Fruit fly (Drosophila melanogaster) whole organism, embryonic: ENCODE results near the gene CG6126.
A peak's percentile ranks its signal among the peaks of the same experiment; 100 is the strongest.

Experiments used
- Atf3 ChIP-seq: fragments of 200-800 bp; sonication (Bioruptor generic); optimal IDR thresholded peaks from 3 replicates; lab custom pipeline; 2016; ENCODE audit warnings: missing biosample characterization, missing genetic modification characterization
- B-H1 ChIP-seq: fragments of 200-800 bp; sonication (Bioruptor generic); IDR thresholded peaks from 3 replicates; pipeline ENCODE4 v1.3.6; 2022; ENCODE audit warnings: missing biosample characterization, missing genetic modification characterization
- CG10543 ChIP-seq: fragments of 200-800 bp; sonication (Bioruptor generic); optimal IDR thresholded peaks from 3 replicates; lab custom pipeline; 2017; ENCODE audit warnings: missing biosample characterization, mild to moderate bottlenecking, missing genetic modification characterization, moderate library complexity
- CG12744 ChIP-seq: fragments of 200-800 bp; sonication (Bioruptor generic); optimal IDR thresholded peaks from 2 replicates; lab custom pipeline; 2016; ENCODE audit warnings: missing biosample characterization, missing genetic modification characterization
- CG15073 ChIP-seq: fragments of 200-800 bp; sonication (Bioruptor generic); optimal IDR thresholded peaks from 2 replicates; lab custom pipeline; 2016; ENCODE audit warnings: missing biosample characterization, missing genetic modification characterization
- CG15514 ChIP-seq: fragments of 200-800 bp; sonication (Bioruptor generic); optimal IDR thresholded peaks from 3 replicates; lab custom pipeline; 2017; ENCODE audit warnings: missing biosample characterization, missing genetic modification characterization, mild to moderate bottlenecking, moderate library complexity, missing genetic modification reagents
- CG17912 ChIP-seq: fragments of 200-800 bp; sonication (Bioruptor generic); optimal IDR thresholded peaks from 2 replicates; lab custom pipeline; 2018; ENCODE audit warnings: missing biosample characterization, mild to moderate bottlenecking, missing genetic modification characterization
- CG30403 ChIP-seq: fragments of 200-800 bp; sonication (Bioruptor generic); optimal IDR thresholded peaks from 3 replicates; lab custom pipeline; 2016; ENCODE audit warnings: missing biosample characterization, missing genetic modification characterization
- CG34376 ChIP-seq: fragments of 200-800 bp; sonication (Bioruptor generic); optimal IDR thresholded peaks from 2 replicates; lab custom pipeline; 2018; ENCODE audit warnings: missing biosample characterization, mild to moderate bottlenecking, missing genetic modification characterization
- CG4328 ChIP-seq: fragments of 200-800 bp; sonication (Bioruptor generic); optimal IDR thresholded peaks from 3 replicates; lab custom pipeline; 2017; ENCODE audit warnings: missing biosample characterization, missing genetic modification reagents, missing genetic modification characterization
- CG4424 ChIP-seq: fragments of 200-800 bp; sonication (Bioruptor generic); optimal IDR thresholded peaks from 3 replicates; lab custom pipeline; 2016; ENCODE audit warnings: missing biosample characterization, missing genetic modification characterization
- CG4854 ChIP-seq: fragments of 200-800 bp; sonication (Bioruptor generic); optimal IDR thresholded peaks from 2 replicates; lab custom pipeline; 2016; ENCODE audit warnings: missing biosample characterization, missing genetic modification characterization, inconsistent platforms
- CG5953 ChIP-seq: fragments of 200-800 bp; sonication (Bioruptor generic); IDR thresholded peaks from 2 replicates; pipeline ENCODE4 v1.3.6; 2022; ENCODE audit warnings: missing biosample characterization, missing genetic modification characterization
- CG6254 ChIP-seq: fragments of 200-800 bp; sonication (Bioruptor generic); optimal IDR thresholded peaks from 3 replicates; lab custom pipeline; 2017; ENCODE audit warnings: mild to moderate bottlenecking, missing biosample characterization, missing genetic modification reagents, missing genetic modification characterization
- CG6272 ChIP-seq: fragments of 200-800 bp; sonication (Bioruptor generic); IDR thresholded peaks from 2 replicates; pipeline ENCODE4 v1.3.6; 2022; ENCODE audit warnings: missing biosample characterization, missing genetic modification characterization
- CG7839 ChIP-seq: fragments of 200-800 bp; sonication (Bioruptor generic); optimal IDR thresholded peaks from 3 replicates; lab custom pipeline; 2018; ENCODE audit warnings: missing biosample characterization, mild to moderate bottlenecking, missing genetic modification characterization, moderate library complexity
- CG8388 ChIP-seq: fragments of 200-800 bp; sonication (Bioruptor generic); optimal IDR thresholded peaks from 2 replicates; lab custom pipeline; 2019; ENCODE audit warnings: missing biosample characterization, mild to moderate bottlenecking, missing genetic modification characterization, moderate library complexity
- CG8944 ChIP-seq: fragments of 200-800 bp; sonication (Bioruptor generic); optimal IDR thresholded peaks from 3 replicates; lab custom pipeline; 2016; ENCODE audit warnings: missing biosample characterization, missing genetic modification characterization
- CG9817 ChIP-seq: fragments of 200-800 bp; sonication (Bioruptor generic); optimal IDR thresholded peaks from 2 replicates; lab custom pipeline; 2018; ENCODE audit warnings: missing biosample characterization, mild to moderate bottlenecking, missing genetic modification characterization, moderate library complexity
- E2f2 ChIP-seq: fragments of 200-800 bp; sonication (Bioruptor generic); IDR thresholded peaks from 2 replicates; pipeline ENCODE4 v1.3.6; 2022; ENCODE audit warnings: missing biosample characterization, missing genetic modification characterization
- Gsc ChIP-seq: fragments of 200-800 bp; sonication (Bioruptor generic); IDR thresholded peaks from 2 replicates; pipeline ENCODE4 v1.3.6; 2022; ENCODE audit warnings: missing biosample characterization, missing genetic modification characterization
- H2.0 ChIP-seq: fragments of 200-800 bp; sonication (Bioruptor generic); IDR thresholded peaks from 2 replicates; pipeline ENCODE4 v1.3.6; 2022; ENCODE audit warnings: missing biosample characterization, missing genetic modification characterization
- HHEX ChIP-seq: fragments of 200-800 bp; sonication (Bioruptor generic); optimal IDR thresholded peaks from 3 replicates; lab custom pipeline; 2017; ENCODE audit warnings: missing biosample characterization, mild to moderate bottlenecking, missing genetic modification characterization, missing genetic modification reagents
- HLHmδ ChIP-seq: fragments of 200-800 bp; sonication (Bioruptor generic); optimal IDR thresholded peaks from 2 replicates; lab custom pipeline; 2018; ENCODE audit warnings: missing biosample characterization, mild to moderate bottlenecking, missing genetic modification characterization, moderate library complexity
- Hand ChIP-seq: fragments of 200-800 bp; sonication (Bioruptor generic); optimal IDR thresholded peaks from 2 replicates; lab custom pipeline; 2017; ENCODE audit warnings: mild to moderate bottlenecking, missing biosample characterization, missing genetic modification reagents, missing genetic modification characterization
- Hr51 ChIP-seq, 2 experiments: fragments of 200-800 bp; sonication (Bioruptor generic); optimal IDR thresholded peaks; 2 replicates in 1 of 2; 3 replicates in 1 of 2; lab custom pipeline; 2016 to 2018; ENCODE audit warnings: missing biosample characterization in 2 of 2, missing genetic modification characterization in 2 of 2, mild to moderate bottlenecking in 1 of 2, moderate library complexity in 1 of 2
- Lhr ChIP-seq: fragments of 200-800 bp; sonication (Bioruptor generic); optimal IDR thresholded peaks from 3 replicates; lab custom pipeline; 2017; ENCODE audit warnings: mild to moderate bottlenecking, missing biosample characterization, missing genetic modification reagents, missing genetic modification characterization
- Max ChIP-seq: fragments of 200-800 bp; sonication (Bioruptor generic); optimal IDR thresholded peaks from 2 replicates; lab custom pipeline; 2016; ENCODE audit warnings: missing biosample characterization, mild to moderate bottlenecking, missing genetic modification characterization
- NC2α ChIP-seq: fragments of 200-800 bp; sonication (Bioruptor generic); optimal IDR thresholded peaks from 2 replicates; lab custom pipeline; 2016; ENCODE audit warnings: missing biosample characterization, missing genetic modification characterization
- Tbp ChIP-seq: fragments of >200 bp; optimal IDR thresholded peaks from 2 replicates; lab custom pipeline; 2018; ENCODE audit warnings: missing biosample characterization, missing genetic modification characterization
- ab ChIP-seq: fragments of 200-800 bp; sonication (Bioruptor generic); optimal IDR thresholded peaks from 2 replicates; lab custom pipeline; 2016; ENCODE audit warnings: missing biosample characterization, missing genetic modification characterization
- ac ChIP-seq: fragments of 200-800 bp; sonication (Bioruptor generic); optimal IDR thresholded peaks from 3 replicates; lab custom pipeline; 2017; ENCODE audit warnings: missing biosample characterization, mild to moderate bottlenecking, missing genetic modification characterization
- aop ChIP-seq: fragments of 200-800 bp; sonication (Bioruptor generic); IDR thresholded peaks from 2 replicates; pipeline ENCODE4 v1.3.6; 2022; ENCODE audit warnings: missing biosample characterization, missing genetic modification characterization
- ara ChIP-seq: fragments of 200-800 bp; sonication (Bioruptor generic); IDR thresholded peaks from 2 replicates; pipeline ENCODE4 v1.3.6; 2022; ENCODE audit warnings: missing biosample characterization, missing genetic modification characterization
- bab2 ChIP-seq: fragments of 200-800 bp; sonication (Bioruptor generic); optimal IDR thresholded peaks from 2 replicates; lab custom pipeline; 2016; ENCODE audit warnings: missing biosample characterization, missing genetic modification characterization
- bigmax ChIP-seq: fragments of 200-800 bp; sonication (Bioruptor generic); optimal IDR thresholded peaks from 2 replicates; lab custom pipeline; 2018; ENCODE audit warnings: missing biosample characterization, mild to moderate bottlenecking, missing genetic modification characterization
- crc ChIP-seq: fragments of 200-800 bp; sonication (Bioruptor generic); optimal IDR thresholded peaks from 2 replicates; lab custom pipeline; 2016; ENCODE audit warnings: missing biosample characterization, missing genetic modification characterization
- crol ChIP-seq: fragments of 200-800 bp; sonication (Bioruptor generic); IDR thresholded peaks from 2 replicates; pipeline ENCODE4 v1.3.6; 2022; ENCODE audit warnings: missing biosample characterization, missing genetic modification characterization
- disco-r ChIP-seq: fragments of 200-800 bp; sonication (Bioruptor generic); optimal IDR thresholded peaks from 2 replicates; lab custom pipeline; 2016; ENCODE audit warnings: missing biosample characterization, missing genetic modification characterization
- dpn ChIP-seq, 2 experiments: fragments of 200-800 bp; sonication (Bioruptor generic); optimal IDR thresholded peaks; 3 replicates each; lab custom pipeline; 2016; ENCODE audit warnings: missing biosample characterization in 2 of 2, missing genetic modification characterization in 2 of 2
- eyg ChIP-seq: fragments of 200-800 bp; sonication (Bioruptor generic); optimal IDR thresholded peaks from 3 replicates; lab custom pipeline; 2016; ENCODE audit warnings: missing biosample characterization, missing genetic modification characterization
- hkb ChIP-seq, 2 experiments: fragments of 200-800 bp in 1 of 2; fragments of >200 bp in 1 of 2; sonication (Bioruptor generic) in 1 of 2; IDR thresholded peaks in 1 of 2; optimal IDR thresholded peaks in 1 of 2; 2 replicates each; pipeline versions ENCODE4 v1.3.6 to Lab custom; 2017 to 2022; ENCODE audit warnings: missing biosample characterization in 1 of 2, missing genetic modification characterization in 1 of 2
- ken ChIP-seq: fragments of 200-800 bp; sonication (Bioruptor generic); IDR thresholded peaks from 3 replicates; pipeline ENCODE4 v1.3.6; 2022; ENCODE audit warnings: missing biosample characterization, missing genetic modification characterization
- lab ChIP-seq: fragments of 200-800 bp; sonication (Bioruptor generic); optimal IDR thresholded peaks from 3 replicates; lab custom pipeline; 2017; ENCODE audit warnings: missing biosample characterization, missing genetic modification characterization, mild to moderate bottlenecking, moderate library complexity, missing genetic modification reagents
- lbe ChIP-seq: fragments of 200-800 bp; sonication (Bioruptor generic); optimal IDR thresholded peaks from 2 replicates; lab custom pipeline; 2016; ENCODE audit warnings: missing biosample characterization, mild to moderate bottlenecking, missing genetic modification characterization
- maf-S ChIP-seq: fragments of 200-800 bp; sonication (Bioruptor generic); optimal IDR thresholded peaks from 2 replicates; lab custom pipeline; 2016; ENCODE audit warnings: missing biosample characterization, missing genetic modification characterization
- sisA ChIP-seq: fragments of 200-800 bp; sonication (Bioruptor generic); IDR thresholded peaks from 2 replicates; pipeline ENCODE4 v1.3.6; 2022; ENCODE audit warnings: missing biosample characterization, missing genetic modification characterization
- sug ChIP-seq: fragments of 200-800 bp; optimal IDR thresholded peaks from 2 replicates; lab custom pipeline; 2019; ENCODE audit warnings: missing biosample characterization, mild to moderate bottlenecking, missing genetic modification characterization, moderate library complexity
- tap ChIP-seq: fragments of 200-800 bp; optimal IDR thresholded peaks from 3 replicates; lab custom pipeline; 2019; ENCODE audit warnings: missing biosample characterization, mild to moderate bottlenecking, missing genetic modification characterization, moderate library complexity
- yki ChIP-seq: fragments of >200 bp; optimal IDR thresholded peaks from 3 replicates; lab custom pipeline; 2018

CG6126 gene

DNA sequence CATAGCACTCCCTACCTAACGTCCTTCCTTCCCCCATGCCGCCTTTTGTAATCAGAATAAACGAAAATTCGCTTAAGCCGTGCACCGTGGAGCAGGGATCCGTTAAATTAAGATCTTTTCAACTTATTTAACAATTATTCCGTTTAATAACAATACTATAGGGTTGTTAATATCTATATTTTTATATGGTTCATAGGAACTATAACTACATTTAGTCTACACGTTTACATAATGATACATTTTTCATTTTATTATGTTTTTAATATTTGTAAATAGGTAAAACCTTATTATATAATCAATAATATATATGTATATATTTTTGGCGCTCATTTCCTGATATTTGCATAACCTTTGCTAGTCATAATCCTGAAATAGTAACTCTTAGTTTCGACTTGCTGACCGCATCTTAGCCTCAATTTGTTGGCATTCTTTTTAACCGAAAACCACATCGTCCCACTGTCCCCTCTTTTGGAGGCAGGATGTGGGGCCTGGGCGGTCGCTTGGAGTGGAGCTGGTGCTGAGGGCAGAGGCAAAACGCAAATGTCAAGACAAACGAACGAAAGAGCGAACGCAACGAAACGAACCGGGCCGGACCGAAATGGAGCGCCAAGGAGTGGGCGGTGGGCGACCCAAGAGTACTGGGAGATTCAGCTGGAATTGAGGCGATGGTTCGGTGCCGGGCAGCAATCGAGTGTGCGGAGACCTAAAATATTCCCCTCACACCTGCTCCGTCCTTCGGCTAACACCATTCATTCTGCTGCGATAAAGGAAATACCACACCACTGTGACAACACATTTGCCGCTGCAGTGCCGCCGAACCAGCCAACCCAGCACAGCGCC lies 7.1 kb upstream of the CG6126 start (continued):
- no peak for TF ChIP-seq bab2 (GFP tag; lab: Kevin White, UChicago)
- peak; percentile 39 for TF ChIP-seq sug (tag; lab: Kevin White, UChicago)
- no peak for TF ChIP-seq Tbp (GFP tag; lab: Kevin White, UChicago)
- no peak for TF ChIP-seq Gsc (GFP tag; lab: Robert Waterston, UW)
- TF ChIP-seq Max (GFP tag; lab: Kevin White, UChicago), result no peak
- TF ChIP-seq CG8388, result no peak
- TF ChIP-seq lbe (GFP tag; lab: Kevin White, UChicago), result peak; percentile 35
- no peak for TF ChIP-seq CG8944 (GFP tag; lab: Kevin White, UChicago)
- TF ChIP-seq CG10543, result no peak
- no peak for TF ChIP-seq ara (GFP tag; lab: Robert Waterston, UW)
- TF ChIP-seq aop (GFP tag; lab: Robert Waterston, UW), result no peak
- no peak for TF ChIP-seq bigmax
- no peak for TF ChIP-seq H2.0 (GFP tag; lab: Robert Waterston, UW)
- TF ChIP-seq eyg, result no peak
- TF ChIP-seq Hr51 (GFP tag; optimal IDR thresholded peaks at IDR 0.05; lab: Kevin White, UChicago), result peak in 1 of 2 experiments; percentile 65
- no peak for TF ChIP-seq crc (GFP tag; lab: Kevin White, UChicago)
- TF ChIP-seq CG4328 (GFP tag; lab: Kevin White, UChicago), result no peak
- no peak for TF ChIP-seq hkb (optimal IDR thresholded peaks at IDR 0.05; lab: Kevin White, UChicago)
- TF ChIP-seq hkb (GFP tag; IDR thresholded peaks at IDR 0.05; lab: Robert Waterston, UW), result no peak
- peak; percentile 2 for TF ChIP-seq CG9817 (tag; lab: Kevin White, UChicago)
- no peak for TF ChIP-seq yki
- TF ChIP-seq HLHmδ (GFP tag; lab: Kevin White, UChicago), result no peak
- TF ChIP-seq CG4424 (GFP tag; lab: Kevin White, UChicago), result peak; percentile 17
- no peak for TF ChIP-seq disco-r (GFP tag; lab: Kevin White, UChicago)
- TF ChIP-seq CG6254 (GFP tag; lab: Kevin White, UChicago), result no peak
- TF ChIP-seq CG12744, result no peak
- TF ChIP-seq lab, result peak; percentile 54
- TF ChIP-seq Hand (GFP tag; lab: Kevin White, UChicago), result peak; percentile 65
- TF ChIP-seq B-H1 (GFP tag; lab: Robert Waterston, UW), result no peak
- no peak for TF ChIP-seq CG34376
- no peak for TF ChIP-seq CG15073 (GFP tag; lab: Kevin White, UChicago)
- TF ChIP-seq Atf3 (GFP tag; lab: Kevin White, UChicago), result no peak
- TF ChIP-seq sisA, result no peak
- no peak for TF ChIP-seq CG15514 (GFP tag; lab: Kevin White, UChicago)
- TF ChIP-seq E2f2 (GFP tag; lab: Robert Waterston, UW), result no peak
- peak; percentile 32 for TF ChIP-seq CG30403 (GFP tag; lab: Kevin White, UChicago)
- peak in 1 of 2 experiments; percentile 29 for TF ChIP-seq dpn (GFP tag; optimal IDR thresholded peaks at IDR 0.05; lab: Kevin White, UChicago)
- no peak for TF ChIP-seq CG4854 (GFP tag; lab: Kevin White, UChicago)
- no peak for TF ChIP-seq CG5953 (GFP tag; lab: Robert Waterston, UW)
- TF ChIP-seq CG6272 (GFP tag; lab: Robert Waterston, UW), result no peak
- no peak for TF ChIP-seq Lhr (GFP tag; lab: Kevin White, UChicago)
- TF ChIP-seq CG7839 (tag; lab: Kevin White, UChicago), result peak; percentile 54
- no peak for TF ChIP-seq maf-S
- no peak for TF ChIP-seq tap (tag; lab: Kevin White, UChicago)
- TF ChIP-seq NC2α (GFP tag; lab: Kevin White, UChicago), result no peak
- TF ChIP-seq ab, result no peak
- TF ChIP-seq ken (GFP tag; lab: Robert Waterston, UW), result 0 out of 3 replicates have a peak, but pooled peaks have one; percentile 13
- TF ChIP-seq HHEX (GFP tag; lab: Kevin White, UChicago), result no peak
- TF ChIP-seq CG17912 (GFP tag; lab: Kevin White, UChicago), result no peak
- peak; percentile 64 for TF ChIP-seq crol (GFP tag; lab: Robert Waterston, UW)
- no peak for TF ChIP-seq ac (GFP tag; lab: Kevin White, UChicago)
